Fruit fly (Drosophila melanogaster) whole organism, embryonic: Measurements from ENCODE around the gene GstD10.

Experiments
- Awh ChIP-seq: fragments of 200-800 bp; sonication (Bioruptor generic); IDR thresholded peaks from 2 replicates; pipeline ENCODE4, ENCODE4 v1.3.6; 2022; ENCODE audit warnings: missing biosample characterization, missing genetic modification characterization
- Bdp1 ChIP-seq: fragments of 200-800 bp; sonication (Bioruptor generic); optimal IDR thresholded peaks from 3 replicates; lab custom pipeline; 2016; ENCODE audit warnings: missing biosample characterization, missing genetic modification characterization
- BtbVII ChIP-seq: fragments of 200-800 bp; sonication (Bioruptor generic); optimal IDR thresholded peaks from 3 replicates; lab custom pipeline; 2017; ENCODE audit warnings: missing biosample characterization, mild to moderate bottlenecking, missing genetic modification characterization
- CG10543 ChIP-seq: fragments of 200-800 bp; sonication (Bioruptor generic); optimal IDR thresholded peaks from 3 replicates; lab custom pipeline; 2017; ENCODE audit warnings: missing biosample characterization, mild to moderate bottlenecking, missing genetic modification characterization, moderate library complexity
- CG11247 ChIP-seq: fragments of 200-800 bp; sonication (Bioruptor generic); IDR thresholded peaks from 2 replicates; pipeline ENCODE4 v1.3.6; 2022; ENCODE audit warnings: missing biosample characterization, missing genetic modification characterization
- CG12155 ChIP-seq: fragments of 200-800 bp; sonication (Bioruptor generic); optimal IDR thresholded peaks from 3 replicates; lab custom pipeline; 2016; ENCODE audit warnings: missing biosample characterization, missing genetic modification characterization
- CG12219 ChIP-seq: fragments of 200-800 bp; sonication (Bioruptor generic); optimal IDR thresholded peaks from 3 replicates; lab custom pipeline; 2018; ENCODE audit warnings: missing biosample characterization, mild to moderate bottlenecking, missing genetic modification characterization
- CG13894 ChIP-seq: fragments of 200-800 bp; sonication (Bioruptor generic); optimal IDR thresholded peaks from 3 replicates; lab custom pipeline; 2018; ENCODE audit warnings: missing biosample characterization, mild to moderate bottlenecking, missing genetic modification characterization, moderate library complexity
- CG14014 ChIP-seq: fragments of 200-800 bp; sonication (Bioruptor generic); IDR thresholded peaks from 2 replicates; pipeline ENCODE4 v1.3.6; 2022; ENCODE audit warnings: missing biosample characterization, missing genetic modification characterization
- CG15011 ChIP-seq: fragments of 200-800 bp; sonication (Bioruptor generic); optimal IDR thresholded peaks from 3 replicates; lab custom pipeline; 2018; ENCODE audit warnings: missing biosample characterization, mild to moderate bottlenecking, missing genetic modification characterization
- CG16815 ChIP-seq: fragments of 200-800 bp; sonication (Bioruptor generic); optimal IDR thresholded peaks from 3 replicates; lab custom pipeline; 2017; ENCODE audit warnings: missing biosample characterization, mild to moderate bottlenecking, missing genetic modification characterization
- CG17359 ChIP-seq: fragments of 200-800 bp; sonication (Bioruptor generic); optimal IDR thresholded peaks from 3 replicates; lab custom pipeline; 2018; ENCODE audit warnings: missing biosample characterization, mild to moderate bottlenecking, missing genetic modification characterization, moderate library complexity
- CG18476 ChIP-seq: fragments of 200-800 bp; sonication (Bioruptor generic); optimal IDR thresholded peaks from 2 replicates; lab custom pipeline; 2016; ENCODE audit warnings: missing biosample characterization, mild to moderate bottlenecking, missing genetic modification characterization
- CG2202 ChIP-seq: fragments of 200-800 bp; sonication (Bioruptor generic); optimal IDR thresholded peaks from 2 replicates; lab custom pipeline; 2018; ENCODE audit warnings: missing biosample characterization, mild to moderate bottlenecking, missing genetic modification characterization
- CG2678 ChIP-seq: fragments of 200-800 bp; sonication (Bioruptor generic); optimal IDR thresholded peaks from 3 replicates; lab custom pipeline; 2019; ENCODE audit warnings: missing biosample characterization, mild to moderate bottlenecking, missing genetic modification characterization, moderate library complexity
- CG30020 ChIP-seq: fragments of 200-800 bp; optimal IDR thresholded peaks from 2 replicates; lab custom pipeline; 2019; ENCODE audit warnings: missing biosample characterization, mild to moderate bottlenecking, missing genetic modification characterization, moderate library complexity
- CG31224 ChIP-seq: fragments of 200-800 bp; sonication (Bioruptor generic); IDR thresholded peaks from 2 replicates; pipeline ENCODE4 v1.3.6; 2022; ENCODE audit warnings: missing biosample characterization, missing genetic modification characterization
- CG31441 ChIP-seq: fragments of 200-800 bp; sonication (Bioruptor generic); IDR thresholded peaks from 2 replicates; pipeline ENCODE4 v1.3.6; 2022; ENCODE audit warnings: missing biosample characterization, missing genetic modification characterization
- CG3407 ChIP-seq: fragments of 200-800 bp; sonication (Bioruptor generic); optimal IDR thresholded peaks from 2 replicates; lab custom pipeline; 2018; ENCODE audit warnings: missing biosample characterization, mild to moderate bottlenecking, missing genetic modification characterization
- CG34422 ChIP-seq: fragments of 200-800 bp; sonication (Bioruptor generic); IDR thresholded peaks from 3 replicates; pipeline ENCODE4 v1.3.6; 2022; ENCODE audit warnings: missing biosample characterization, missing genetic modification characterization
- CG4820 ChIP-seq: fragments of 200-800 bp; sonication (Bioruptor generic); optimal IDR thresholded peaks from 3 replicates; lab custom pipeline; 2016; ENCODE audit warnings: missing biosample characterization, missing genetic modification characterization
- CTCF ChIP-seq: fragments of 200-800 bp; sonication (Bioruptor generic); optimal IDR thresholded peaks from 2 replicates; lab custom pipeline; 2017; ENCODE audit warnings: missing biosample characterization, mild to moderate bottlenecking, missing genetic modification characterization, moderate library complexity
- Dll ChIP-seq: fragments of 200-800 bp; sonication (Bioruptor generic); IDR thresholded peaks from 4 replicates; pipeline ENCODE4 v1.3.6; 2022; ENCODE audit warnings: missing biosample characterization, missing genetic modification characterization; ENCODE audit not compliant: partially characterized antibody
- Doc2 ChIP-seq: fragments of 200-800 bp; sonication (Bioruptor generic); IDR thresholded peaks from 2 replicates; pipeline ENCODE4 v1.3.6; 2022; ENCODE audit warnings: missing biosample characterization, missing genetic modification characterization
- Drgx ChIP-seq: fragments of 200-800 bp; sonication (Bioruptor generic); IDR thresholded peaks from 2 replicates; pipeline ENCODE4 v1.3.6; 2022; ENCODE audit warnings: missing biosample characterization, missing genetic modification characterization
- Elba2 ChIP-seq: fragments of 200-800 bp; sonication (Bioruptor generic); optimal IDR thresholded peaks from 3 replicates; lab custom pipeline; 2016; ENCODE audit warnings: missing biosample characterization, missing genetic modification characterization
- Fer2 ChIP-seq: fragments of 200-800 bp; sonication (Bioruptor generic); optimal IDR thresholded peaks from 2 replicates; lab custom pipeline; 2018; ENCODE audit warnings: missing biosample characterization, mild to moderate bottlenecking, missing genetic modification characterization, moderate library complexity
- Mrtf ChIP-seq: fragments of 200-800 bp; sonication (Bioruptor generic); IDR thresholded peaks from 3 replicates; pipeline ENCODE4 v1.3.6; 2022; ENCODE audit warnings: missing biosample characterization, missing genetic modification characterization
- Sin3A ChIP-seq: fragments of >200 bp; optimal IDR thresholded peaks from 2 replicates; lab custom pipeline; 2018
- Six4 ChIP-seq: fragments of 200-800 bp; sonication (Bioruptor generic); optimal IDR thresholded peaks from 2 replicates; lab custom pipeline; 2016; ENCODE audit warnings: missing biosample characterization, missing genetic modification characterization
- Sry-β ChIP-seq: fragments of 200-800 bp; sonication (Bioruptor generic); optimal IDR thresholded peaks from 2 replicates; lab custom pipeline; 2018; ENCODE audit warnings: missing biosample characterization, mild to moderate bottlenecking, missing genetic modification characterization, moderate library complexity
- Sry-δ ChIP-seq: fragments of 200-800 bp; sonication (Bioruptor generic); optimal IDR thresholded peaks from 2 replicates; lab custom pipeline; 2016; ENCODE audit warnings: missing biosample characterization, missing genetic modification characterization
- ap ChIP-seq: fragments of 200-800 bp; sonication (Bioruptor generic); IDR thresholded peaks from 2 replicates; pipeline ENCODE4 v1.3.6; 2022; ENCODE audit warnings: missing biosample characterization, missing genetic modification characterization
- bowl ChIP-seq: fragments of 200-800 bp; sonication (Bioruptor generic); IDR thresholded peaks from 2 replicates; pipeline ENCODE4 v1.3.6; 2022; ENCODE audit warnings: missing biosample characterization, missing genetic modification characterization
- chif ChIP-seq, 2 experiments: fragments of 200-800 bp; sonication (Bioruptor generic); optimal IDR thresholded peaks; 3 replicates each; lab custom pipeline; 2016; ENCODE audit warnings: missing biosample characterization in 2 of 2, missing genetic modification characterization in 2 of 2
- croc ChIP-seq: fragments of 200-800 bp; sonication (Bioruptor generic); conservative IDR thresholded peaks from 3 replicates; pipeline ENCODE4 v1.3.6; 2022; ENCODE audit warnings: missing biosample characterization, missing genetic modification characterization
- danr ChIP-seq: fragments of 200-800 bp; sonication (Bioruptor generic); IDR thresholded peaks from 2 replicates; pipeline ENCODE4 v1.3.6; 2022; ENCODE audit warnings: missing biosample characterization, missing genetic modification characterization
- h ChIP-seq: fragments of >200 bp; optimal IDR thresholded peaks from 2 replicates; lab custom pipeline; 2017
- her ChIP-seq: fragments of 200-800 bp; sonication (Bioruptor generic); optimal IDR thresholded peaks from 2 replicates; lab custom pipeline; 2016; ENCODE audit warnings: missing biosample characterization, missing genetic modification characterization
- inv ChIP-seq: fragments of 200-800 bp; sonication (Bioruptor generic); IDR thresholded peaks from 2 replicates; pipeline ENCODE4 v1.3.6; 2022; ENCODE audit warnings: missing biosample characterization, missing genetic modification characterization; ENCODE audit not compliant: partially characterized antibody
- knrl ChIP-seq: fragments of 200-800 bp; sonication (Bioruptor generic); IDR thresholded peaks from 3 replicates; pipeline ENCODE4 v1.3.6; 2022; ENCODE audit warnings: missing biosample characterization, missing genetic modification characterization; ENCODE audit not compliant: partially characterized antibody
- lab ChIP-seq: fragments of 200-800 bp; sonication (Bioruptor generic); optimal IDR thresholded peaks from 3 replicates; lab custom pipeline; 2017; ENCODE audit warnings: missing biosample characterization, missing genetic modification characterization, mild to moderate bottlenecking, moderate library complexity, missing genetic modification reagents
- lola ChIP-seq, 3 experiments: fragments of >200 bp in 2 of 3; fragments of 200-800 bp in 1 of 3; sonication (Bioruptor generic) in 1 of 3; optimal IDR thresholded peaks; 2 replicates each; lab custom pipeline; 2017 to 2019; ENCODE audit warnings: missing biosample characterization in 3 of 3, missing genetic modification characterization in 3 of 3, mild to moderate bottlenecking in 1 of 3, moderate library complexity in 1 of 3
- nerfin-2 ChIP-seq: fragments of 200-800 bp; sonication (Bioruptor generic); IDR thresholded peaks from 2 replicates; pipeline ENCODE4 v1.3.6; 2022; ENCODE audit warnings: missing biosample characterization, missing genetic modification characterization; ENCODE audit not compliant: partially characterized antibody
- p53 ChIP-seq: fragments of 200-800 bp; sonication (Bioruptor generic); optimal IDR thresholded peaks from 2 replicates; lab custom pipeline; 2016; ENCODE audit warnings: missing biosample characterization, missing genetic modification characterization
- phol ChIP-seq: fragments of 200-800 bp; sonication (Bioruptor generic); optimal IDR thresholded peaks from 3 replicates; lab custom pipeline; 2018; ENCODE audit warnings: missing biosample characterization, mild to moderate bottlenecking, missing genetic modification characterization, moderate library complexity
- prd ChIP-seq, 3 experiments: fragments of >200 bp in 2 of 3; fragments of 200-800 bp in 1 of 3; sonication (Bioruptor generic) in 1 of 3; optimal IDR thresholded peaks in 2 of 3; IDR thresholded peaks in 1 of 3; 2 replicates in 2 of 3; 3 replicates in 1 of 3; pipeline versions ENCODE4 v1.3.6 to Lab custom; 2017 to 2022; ENCODE audit warnings: missing biosample characterization in 1 of 3, missing genetic modification characterization in 1 of 3
- sim ChIP-seq: fragments of 200-800 bp; sonication (Bioruptor generic); IDR thresholded peaks from 2 replicates; pipeline ENCODE4 v1.3.6; 2022; ENCODE audit warnings: missing biosample characterization, missing genetic modification characterization
- toy ChIP-seq: fragments of 200-800 bp; sonication (Bioruptor generic); IDR thresholded peaks from 2 replicates; pipeline ENCODE4 v1.3.6; 2022; ENCODE audit warnings: missing biosample characterization, missing genetic modification characterization
- unc-4 ChIP-seq: fragments of 200-800 bp; sonication (Bioruptor generic); IDR thresholded peaks from 2 replicates; pipeline ENCODE4 v1.3.6; 2022; ENCODE audit warnings: missing biosample characterization, missing genetic modification characterization; ENCODE audit not compliant: partially characterized antibody
- wdn ChIP-seq: fragments of 200-800 bp; sonication (Bioruptor generic); IDR thresholded peaks from 2 replicates; pipeline ENCODE4 v1.3.6; 2022; ENCODE audit warnings: missing biosample characterization, missing genetic modification characterization

The GstD10 gene

dm6 chr3R:12402935-12403334, 37.4 kb upstream of the GstD10 start (continued):
- TF ChIP-seq CG11247 (GFP tag; lab: Robert Waterston, UW) = peak; percentile 90
- 0 out of 3 replicates have a peak, but pooled peaks have one; percentile 19 for TF ChIP-seq knrl
- peak; percentile 96 for TF ChIP-seq CG12155 (GFP tag; lab: Kevin White, UChicago)
- no peak for TF ChIP-seq nerfin-2 (GFP tag; lab: Robert Waterston, UW)
- peak; percentile 99 for TF ChIP-seq CG13894 (tag; lab: Kevin White, UChicago)
- no peak for TF ChIP-seq inv (GFP tag; lab: Robert Waterston, UW)
- TF ChIP-seq phol (tag; lab: Kevin White, UChicago) = peak; percentile 99
- TF ChIP-seq h = no peak
- TF ChIP-seq CG18476 (GFP tag; lab: Kevin White, UChicago) = peak; percentile 100
- TF ChIP-seq Sin3A (lab: Kevin White, UChicago) = no peak
- peak; percentile 98 for TF ChIP-seq lab (GFP tag; lab: Kevin White, UChicago)
- peak; percentile 95 for TF ChIP-seq bowl (GFP tag; lab: Robert Waterston, UW)
- peak; percentile 97 for TF ChIP-seq Fer2
- peak; percentile 99 for TF ChIP-seq Six4 (GFP tag; lab: Kevin White, UChicago)
- TF ChIP-seq Sry-δ = peak; percentile 66
- peak; percentile 70 for TF ChIP-seq CTCF (GFP tag; lab: Kevin White, UChicago)
- TF ChIP-seq her (GFP tag; lab: Kevin White, UChicago) = peak; percentile 90
- peak; percentile 100 for TF ChIP-seq CG4820
- TF ChIP-seq p53 (GFP tag; lab: Kevin White, UChicago) = peak; percentile 80
- TF ChIP-seq CG15011 (GFP tag; lab: Kevin White, UChicago) = peak; percentile 94
- peak; percentile 90 for TF ChIP-seq CG30020
- TF ChIP-seq Sry-β (GFP tag; lab: Kevin White, UChicago) = peak; percentile 74
- peak; percentile 98 for TF ChIP-seq sim (GFP tag; lab: Robert Waterston, UW)
- TF ChIP-seq CG14014 (GFP tag; lab: Robert Waterston, UW) = peak; percentile 97
- peak; percentile 96 for TF ChIP-seq CG34422 (GFP tag; lab: Robert Waterston, UW)
- TF ChIP-seq CG12219 (GFP tag; lab: Kevin White, UChicago) = peak; percentile 98
- peak; percentile 87; the same call in 1 of the 2 replicates for TF ChIP-seq danr (GFP tag; lab: Robert Waterston, UW)
- TF ChIP-seq wdn (GFP tag; lab: Robert Waterston, UW) = peak; percentile 93
- peak; percentile 72 for TF ChIP-seq Dll
- peak; percentile 95 for TF ChIP-seq CG3407
- TF ChIP-seq croc (GFP tag; lab: Robert Waterston, UW) = peak; percentile 91
- peak; percentile 100 for TF ChIP-seq BtbVII (GFP tag; lab: Kevin White, UChicago)
- peak; percentile 100 for TF ChIP-seq CG10543
- no peak for TF ChIP-seq prd (optimal IDR thresholded peaks at IDR 0.05; lab: Kevin White, UChicago)
- peak; percentile 97 for TF ChIP-seq prd (GFP tag; IDR thresholded peaks at IDR 0.05; lab: Robert Waterston, UW)
- peak; percentile 94 for TF ChIP-seq Mrtf
- TF ChIP-seq toy (GFP tag; lab: Robert Waterston, UW) = peak; percentile 84
- peak; percentile 86 for TF ChIP-seq Bdp1 (GFP tag; lab: Kevin White, UChicago)
- peak; percentile 81 for TF ChIP-seq Elba2 (GFP tag; lab: Kevin White, UChicago)
- peak; percentile 99 for TF ChIP-seq CG2678 (tag; lab: Kevin White, UChicago)
- TF ChIP-seq lola (GFP tag; optimal IDR thresholded peaks at IDR 0.05; lab: Kevin White, UChicago) = peak in 1 of 3 experiments; percentile 99
- no peak for TF ChIP-seq unc-4 (GFP tag; lab: Robert Waterston, UW)
- TF ChIP-seq CG17359 = peak; percentile 98
- TF ChIP-seq chif (GFP tag; optimal IDR thresholded peaks at IDR 0.05; lab: Kevin White, UChicago) = peak; percentile 95 to 99
- TF ChIP-seq Doc2 = no peak
- TF ChIP-seq ap = peak; percentile 97
- peak; percentile 84 for TF ChIP-seq CG16815 (GFP tag; lab: Kevin White, UChicago)
- peak; percentile 93 for TF ChIP-seq Drgx (GFP tag; lab: Robert Waterston, UW)
- TF ChIP-seq CG2202 (tag; lab: Kevin White, UChicago) = peak; percentile 97
- TF ChIP-seq CG31224 = peak; percentile 90
- TF ChIP-seq CG31441 (GFP tag; lab: Robert Waterston, UW) = peak; percentile 99
- TF ChIP-seq Awh (GFP tag; lab: Robert Waterston, UW) = peak; percentile 98
